Worm (Caenorhabditis elegans): ENCODE data around the gene sre-30.

sre-30 gene

ce11 chrII:12397656-12398055 is 8.6 kb downstream of the sre-30 start, which contains the start of gene F57G9.7:
F57G9.7 (minus strand) TSS chrII:12397756.
- no peak for TF ChIP-seq blmp-1 (tag; optimal IDR thresholded peaks at IDR 0.05; ENCODE audit: insufficient read depth)
- no peak for TF ChIP-seq peb-1 (tag; optimal IDR thresholded peaks at IDR 0.05)
- TF ChIP-seq mbf-1 (tag; optimal IDR thresholded peaks at IDR 0.05), result no peak

ce11 chrII:12394138-12394537 is 12.2 kb downstream of the sre-30 start:
- TF ChIP-seq dmd-4 (tag; optimal IDR thresholded peaks at IDR 0.05), result no peak

ce11 chrII:12393690-12394089 is 12.6 kb downstream of the sre-30 start, which contains the start of gene Y57A10B.7:
Y57A10B.7 (minus strand) TSS chrII:12393790.
- TF ChIP-seq elt-1 (tag; optimal IDR thresholded peaks at IDR 0.05) (no peak), ceh-16 (tag; optimal IDR thresholded peaks at IDR 0.05) (no peak), nhr-11 (tag; optimal IDR thresholded peaks at IDR 0.05) (no peak), blmp-1 (tag; optimal IDR thresholded peaks at IDR 0.05; ENCODE audit: insufficient read depth) (no peak), unc-39 (tag; optimal IDR thresholded peaks at IDR 0.05) (no peak), nhr-237 (tag; optimal IDR thresholded peaks at IDR 0.05) (no peak), dmd-4 (tag; optimal IDR thresholded peaks at IDR 0.05) (no peak), mab-5 (tag; optimal IDR thresholded peaks at IDR 0.05) (no peak), nhr-23 (tag; optimal IDR thresholded peaks at IDR 0.05) (no peak)

- TF ChIP-seq skn-1 (tag; optimal IDR thresholded peaks at IDR 0.05), result no peak
- TF ChIP-seq unc-62 (GFP tag; optimal IDR thresholded peaks at IDR 0.05), result no peak
- TF ChIP-seq nhr-129 (tag; optimal IDR thresholded peaks at IDR 0.05), result no peak
- no peak for TF ChIP-seq peb-1 (tag; optimal IDR thresholded peaks at IDR 0.05)
- no peak for TF ChIP-seq lin-11 (tag; optimal IDR thresholded peaks at IDR 0.05)
Observed at ce11 chrII:12389783-12390182, 16.5 kb downstream of the sre-30 start, which contains the start of gene Y57A10B.6. Y57A10B.6 (plus strand) TSS chrII:12390083.

DNA sequence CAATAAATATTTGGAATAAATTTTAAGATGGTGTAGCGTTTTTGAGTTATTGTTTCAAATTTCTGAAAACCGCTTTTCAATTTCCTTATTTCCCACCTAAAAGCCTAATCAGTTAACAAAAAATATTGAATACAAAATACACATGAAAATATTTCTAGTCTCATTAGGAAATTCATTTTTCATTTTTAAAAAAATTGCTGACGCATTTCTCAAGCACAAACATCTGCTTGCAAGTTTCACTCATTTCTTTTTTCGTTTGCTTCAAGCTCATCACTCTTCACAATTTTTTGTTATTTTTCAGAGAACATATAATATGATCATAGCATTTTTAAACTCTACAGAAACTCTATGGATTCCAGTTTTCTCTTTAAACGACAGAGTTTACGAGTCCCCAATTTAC is 18.3 kb downstream of the sre-30 start, which contains the start of gene sre-41:
Gene sre-41, plus strand, starts transcription at position 301 of the 400 bp plus-strand sequence.
- no peak for TF ChIP-seq lsy-2 (tag; optimal IDR thresholded peaks at IDR 0.05)
- TF ChIP-seq elt-3 (tag; optimal IDR thresholded peaks at IDR 0.05), result no peak
- no peak for TF ChIP-seq crh-2 (tag; optimal IDR thresholded peaks at IDR 0.05)
- no peak for TF ChIP-seq ama-1 (optimal IDR thresholded peaks at IDR 0.05)
- no peak for TF ChIP-seq nhr-237 (tag; optimal IDR thresholded peaks at IDR 0.05)
- no peak for TF ChIP-seq peb-1 (tag; optimal IDR thresholded peaks at IDR 0.05)
- no peak for TF ChIP-seq nhr-11 (tag; optimal IDR thresholded peaks at IDR 0.05)
- no peak for TF ChIP-seq nhr-21 (tag; optimal IDR thresholded peaks at IDR 0.05)
- TF ChIP-seq C34F6.9 (tag; optimal IDR thresholded peaks at IDR 0.05), result no peak
- TF ChIP-seq Y55F3AM.14 (GFP tag; optimal IDR thresholded peaks at IDR 0.05), result no peak
- TF ChIP-seq ztf-1 (GFP tag; conservative IDR thresholded peaks at IDR 0.05), result no peak
- TF ChIP-seq mab-5 (tag; optimal IDR thresholded peaks at IDR 0.05), result no peak
- no peak for TF ChIP-seq unc-39 (tag; optimal IDR thresholded peaks at IDR 0.05)
- TF ChIP-seq nhr-6 (tag; optimal IDR thresholded peaks at IDR 0.05), result no peak
- no peak for TF ChIP-seq mdl-1 (tag; optimal IDR thresholded peaks at IDR 0.05)
- no peak for TF ChIP-seq egl-27 (tag; optimal IDR thresholded peaks at IDR 0.05)
- no peak for TF ChIP-seq lin-11 (tag; optimal IDR thresholded peaks at IDR 0.05)
- no peak for TF ChIP-seq nhr-129 (tag; optimal IDR thresholded peaks at IDR 0.05)

DNA sequence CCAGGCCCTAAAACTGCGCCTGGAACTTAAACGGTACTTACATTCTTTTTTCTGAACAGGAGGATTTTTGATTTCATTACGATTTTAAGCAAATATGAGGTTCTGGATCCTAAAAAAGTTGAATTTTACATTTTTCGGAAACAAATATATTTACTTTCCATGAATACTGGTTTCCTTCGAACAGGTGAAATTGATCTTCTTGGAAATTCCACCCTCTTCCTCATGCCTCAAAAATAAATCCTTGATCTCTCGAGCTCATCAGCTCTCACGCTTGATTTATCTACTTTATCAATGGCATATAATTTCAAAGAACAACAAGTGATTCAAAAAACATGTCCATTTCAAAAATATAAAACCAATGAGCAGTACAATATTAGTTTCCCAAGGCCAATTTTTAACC is 18.8 kb downstream of the sre-30 start:
- TF ChIP-seq unc-62 (GFP tag; optimal IDR thresholded peaks at IDR 0.05) (no peak), ama-1 (optimal IDR thresholded peaks at IDR 0.05) (no peak), peb-1 (tag; optimal IDR thresholded peaks at IDR 0.05) (no peak), nhr-11 (tag; optimal IDR thresholded peaks at IDR 0.05) (no peak), lin-13 (GFP tag; optimal IDR thresholded peaks at IDR 0.05) (no peak), Y55F3AM.14 (GFP tag; optimal IDR thresholded peaks at IDR 0.05) (no peak), dmd-4 (tag; optimal IDR thresholded peaks at IDR 0.05) (no peak), sma-3 (GFP tag; optimal IDR thresholded peaks at IDR 0.05) (no peak)

ce11 chrII:12386781-12387180 is 19.5 kb downstream of the sre-30 start, which contains the start of gene sre-42:
sre-42 (minus strand) TSS chrII:12386881.
- no peak for TF ChIP-seq F13H6.1 (tag; optimal IDR thresholded peaks at IDR 0.05)
